Fruit fly (Drosophila melanogaster) whole organism, embryonic: ENCODE results near the gene CG42487.

ENCODE experiments used
- CG11085 ChIP-seq: fragments of 200-800 bp; sonication (Bioruptor generic); IDR thresholded peaks from 2 replicates; pipeline ENCODE4 v1.3.6; 2022; ENCODE audit warnings: missing biosample characterization, missing genetic modification characterization
- CG12769 ChIP-seq: fragments of 200-800 bp; sonication (Bioruptor generic); optimal IDR thresholded peaks from 2 replicates; lab custom pipeline; 2019; ENCODE audit warnings: missing biosample characterization, mild to moderate bottlenecking, missing genetic modification characterization, moderate library complexity
- CG15601 ChIP-seq: fragments of 200-800 bp; sonication (Bioruptor generic); optimal IDR thresholded peaks from 3 replicates; lab custom pipeline; 2019; ENCODE audit warnings: missing biosample characterization, mild to moderate bottlenecking, missing genetic modification characterization, moderate library complexity
- CG16815 ChIP-seq: fragments of 200-800 bp; sonication (Bioruptor generic); optimal IDR thresholded peaks from 3 replicates; lab custom pipeline; 2017; ENCODE audit warnings: missing biosample characterization, mild to moderate bottlenecking, missing genetic modification characterization
- CG18619 ChIP-seq: fragments of 200-800 bp; sonication (Bioruptor generic); optimal IDR thresholded peaks from 3 replicates; lab custom pipeline; 2017; ENCODE audit warnings: missing biosample characterization, mild to moderate bottlenecking, missing genetic modification characterization
- CG32767 ChIP-seq: fragments of 200-800 bp; sonication (Bioruptor generic); IDR thresholded peaks from 2 replicates; pipeline ENCODE4 v1.3.6; 2022; ENCODE audit warnings: missing biosample characterization, missing genetic modification characterization
- CG7839 ChIP-seq: fragments of 200-800 bp; sonication (Bioruptor generic); optimal IDR thresholded peaks from 3 replicates; lab custom pipeline; 2018; ENCODE audit warnings: missing biosample characterization, mild to moderate bottlenecking, missing genetic modification characterization, moderate library complexity
- CG8924 ChIP-seq: fragments of 200-800 bp; optimal IDR thresholded peaks from 3 replicates; lab custom pipeline; 2019; ENCODE audit warnings: missing biosample characterization, mild to moderate bottlenecking, missing genetic modification characterization, moderate library complexity
- Dll ChIP-seq: fragments of 200-800 bp; sonication (Bioruptor generic); IDR thresholded peaks from 4 replicates; pipeline ENCODE4 v1.3.6; 2022; ENCODE audit warnings: missing biosample characterization, missing genetic modification characterization; ENCODE audit not compliant: partially characterized antibody
- Eip74EF ChIP-seq, 2 experiments: fragments of 200-800 bp in 1 of 2; fragments of >200 bp in 1 of 2; sonication (Bioruptor generic) in 1 of 2; optimal IDR thresholded peaks; 2 replicates each; lab custom pipeline; 2017 to 2019; ENCODE audit warnings: missing biosample characterization in 2 of 2, missing genetic modification characterization in 2 of 2, mild to moderate bottlenecking in 1 of 2, moderate library complexity in 1 of 2
- NC2β ChIP-seq: fragments of 200-800 bp; sonication (Bioruptor generic); optimal IDR thresholded peaks from 2 replicates; lab custom pipeline; 2016; ENCODE audit warnings: missing biosample characterization, missing genetic modification characterization
- pros ChIP-seq: fragments of 200-800 bp; sonication (Bioruptor generic); optimal IDR thresholded peaks from 3 replicates; lab custom pipeline; 2019; ENCODE audit warnings: missing biosample characterization, mild to moderate bottlenecking, missing genetic modification characterization, moderate library complexity

DNA sequence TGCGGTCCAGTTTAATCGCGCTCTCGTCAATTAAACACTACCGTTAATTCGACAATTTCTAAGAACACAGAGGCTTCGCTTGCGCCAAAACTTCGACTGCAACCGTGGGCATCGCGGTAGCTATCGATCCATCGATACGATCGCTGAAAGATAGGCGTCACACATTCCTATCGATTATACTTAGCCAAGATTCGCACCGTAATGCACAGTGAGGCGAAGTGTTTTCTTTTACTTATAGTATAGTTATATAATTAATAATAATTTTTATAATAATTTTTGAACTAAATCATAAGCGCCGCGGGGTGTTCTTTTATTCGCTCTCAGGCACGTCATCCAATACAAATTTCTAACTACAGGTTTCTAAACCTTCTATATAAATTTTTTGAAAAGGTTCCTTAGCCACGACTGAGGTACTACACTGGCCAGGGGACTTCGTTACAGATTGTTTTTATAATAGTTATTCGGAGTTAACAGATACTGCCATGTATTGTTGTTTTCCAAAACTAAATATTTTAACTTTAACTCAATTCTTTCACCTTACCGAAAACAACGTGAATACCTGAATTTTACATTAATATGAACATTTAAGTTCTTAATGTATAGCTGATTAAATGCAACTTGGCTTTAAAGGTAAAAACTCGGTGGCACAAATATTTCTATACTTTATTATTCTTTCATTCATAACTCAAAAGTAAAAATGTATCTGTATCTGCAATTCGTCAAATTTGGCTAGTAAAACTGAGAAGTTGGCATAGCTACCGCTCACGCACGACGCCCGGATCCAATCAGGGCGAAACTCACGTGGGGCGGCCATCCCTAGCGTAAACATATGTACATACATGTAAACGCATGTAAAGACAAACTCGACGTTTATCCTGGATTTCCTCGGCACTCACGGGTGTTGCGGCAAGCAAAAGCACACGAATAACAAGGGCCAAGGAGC lies 21.0 kb downstream of the CG42487 start, which contains the start of the genes NSD and BOD1:
- TF ChIP-seq NC2β (GFP tag; lab: Kevin White, UChicago) = no peak
- TF ChIP-seq CG18619 (GFP tag; lab: Kevin White, UChicago) = peak; percentile 37
- TF ChIP-seq CG16815 = peak; percentile 41
- TF ChIP-seq Dll (GFP tag; lab: Robert Waterston, UW) = peak; percentile 76
- no peak for TF ChIP-seq CG15601
- no peak for TF ChIP-seq pros (GFP tag; lab: Kevin White, UChicago)
- no peak for TF ChIP-seq CG12769 (tag; lab: Kevin White, UChicago)
- TF ChIP-seq CG32767 = no peak
- TF ChIP-seq CG8924 (tag; lab: Kevin White, UChicago) = peak; percentile 54
- TF ChIP-seq Eip74EF (GFP tag; optimal IDR thresholded peaks at IDR 0.05; lab: Kevin White, UChicago) = no peak
- TF ChIP-seq CG7839 = peak; percentile 59
- TF ChIP-seq CG11085 = peak; percentile 82
